Worm (Caenorhabditis elegans) whole organism, L1 larva: ENCODE measurements around the gene Y42H9AR.1.

Source experiments
- C04F5.9 ChIP-seq: sonication (generic microtip); optimal IDR thresholded peaks from 2 replicates; lab custom pipeline; 2016; ENCODE audit warnings: missing genetic modification characterization, missing compliant biosample characterization
- C16A3.4 ChIP-seq: fragments of 150-350 bp; optimal IDR thresholded peaks from 2 replicates; lab custom pipeline; 2014; ENCODE audit warnings: missing biosample characterization, missing genetic modification characterization
- F16B12.6 ChIP-seq: fragments of 150-350 bp; optimal IDR thresholded peaks from 2 replicates; lab custom pipeline; 2014; ENCODE audit warnings: missing biosample characterization, missing genetic modification characterization
- alr-1 ChIP-seq: fragments of 200-800 bp; sonication (Bioruptor generic); optimal IDR thresholded peaks from 2 replicates; lab custom pipeline; 2018; ENCODE audit warnings: borderline replicate concordance, mild to moderate bottlenecking, missing genetic modification characterization, missing compliant biosample characterization
- blmp-1 ChIP-seq: fragments of 150-350 bp; optimal IDR thresholded peaks from 2 replicates; lab custom pipeline; 2014; ENCODE audit warnings: missing biosample characterization, missing genetic modification characterization
- ceh-63 ChIP-seq: fragments of 200-800 bp; sonication (Bioruptor generic); optimal IDR thresholded peaks from 2 replicates; lab custom pipeline; 2018; ENCODE audit warnings: mild to moderate bottlenecking, missing genetic modification characterization, missing compliant biosample characterization
- ceh-88 ChIP-seq: fragments of 200-800 bp; sonication (Bioruptor generic); IDR thresholded peaks from 2 replicates; pipeline ENCODE4 v1.3.6; 2022; ENCODE audit warnings: missing genetic modification characterization, missing compliant biosample characterization
- ceh-90 ChIP-seq: sonication (generic microtip); optimal IDR thresholded peaks from 2 replicates; lab custom pipeline; 2016; ENCODE audit warnings: missing genetic modification characterization, missing compliant biosample characterization
- ces-1 ChIP-seq: fragments of 150-350 bp; optimal IDR thresholded peaks from 2 replicates; lab custom pipeline; 2014; ENCODE audit warnings: missing biosample characterization, missing genetic modification reagents, missing genetic modification characterization
- dpl-1 ChIP-seq, 3 experiments: fragments of 150-350 bp in 2 of 3; sonication (generic microtip) in 1 of 3; optimal IDR thresholded peaks; 2 replicates each; lab custom pipeline; 2014 to 2017; ENCODE audit warnings: missing biosample characterization in 3 of 3, missing genetic modification characterization in 3 of 3, missing genetic modification reagents in 3 of 3
- dsc-1 ChIP-seq: sonication (generic microtip); optimal IDR thresholded peaks from 2 replicates; lab custom pipeline; 2016; ENCODE audit warnings: mild to moderate bottlenecking, missing genetic modification characterization, missing compliant biosample characterization
- elt-2 ChIP-seq: sonication (generic microtip); optimal IDR thresholded peaks from 2 replicates; lab custom pipeline; 2016; ENCODE audit warnings: missing genetic modification characterization, mild to moderate bottlenecking, inconsistent platforms, missing compliant biosample characterization, missing genetic modification reagents
- fkh-10 ChIP-seq: sonication (generic microtip); optimal IDR thresholded peaks from 2 replicates; lab custom pipeline; 2017; ENCODE audit warnings: missing biosample characterization, missing genetic modification reagents, missing genetic modification characterization
- fkh-4 ChIP-seq: sonication (generic microtip); optimal IDR thresholded peaks from 2 replicates; lab custom pipeline; 2016; ENCODE audit warnings: missing compliant biosample characterization, missing genetic modification characterization, borderline replicate concordance
- fkh-8 ChIP-seq: sonication (generic microtip); optimal IDR thresholded peaks from 2 replicates; lab custom pipeline; 2016; ENCODE audit warnings: mild to moderate bottlenecking, missing genetic modification characterization, missing compliant biosample characterization
- fos-1 ChIP-seq: fragments of 150-350 bp; optimal IDR thresholded peaks from 2 replicates; lab custom pipeline; 2014; ENCODE audit warnings: missing biosample characterization, missing genetic modification characterization
- grh-1 ChIP-seq: fragments of 200-800 bp; sonication (Bioruptor generic); IDR thresholded peaks from 2 replicates; pipeline ENCODE4 v1.3.6; 2022; ENCODE audit warnings: missing genetic modification reagents, missing genetic modification characterization, missing compliant biosample characterization
- hpl-2 ChIP-seq: fragments of 150-350 bp; optimal IDR thresholded peaks from 2 replicates; lab custom pipeline; 2014; ENCODE audit warnings: missing biosample characterization, missing genetic modification reagents, missing genetic modification characterization
- jun-1 ChIP-seq: fragments of 150-350 bp; optimal IDR thresholded peaks from 2 replicates; lab custom pipeline; 2014; ENCODE audit warnings: missing biosample characterization, missing genetic modification reagents, missing genetic modification characterization
- lin-13 ChIP-seq: fragments of 150-350 bp; optimal IDR thresholded peaks from 2 replicates; lab custom pipeline; 2014; ENCODE audit warnings: missing biosample characterization, missing genetic modification reagents, missing genetic modification characterization
- lin-15B ChIP-seq: fragments of 150-350 bp; sonication (generic microtip); optimal IDR thresholded peaks from 3 replicates; lab custom pipeline; 2014; ENCODE audit warnings: missing biosample characterization, missing genetic modification characterization
- lin-35 ChIP-seq, 2 experiments: fragments of 150-350 bp; optimal IDR thresholded peaks; 2 replicates each; lab custom pipeline; 2014; ENCODE audit warnings: missing biosample characterization in 2 of 2, missing genetic modification characterization in 2 of 2, missing genetic modification reagents in 2 of 2
- lin-39 ChIP-seq: fragments of 150-350 bp; optimal IDR thresholded peaks from 2 replicates; lab custom pipeline; 2014; ENCODE audit warnings: missing biosample characterization, missing genetic modification reagents, missing genetic modification characterization
- lir-3 ChIP-seq: sonication (generic microtip); optimal IDR thresholded peaks from 2 replicates; lab custom pipeline; 2016; ENCODE audit warnings: mild to moderate bottlenecking, missing genetic modification characterization, moderate library complexity, missing compliant biosample characterization; ENCODE audit not compliant: poor library complexity
- lsy-2 ChIP-seq, 2 experiments: fragments of 150-350 bp; optimal IDR thresholded peaks; 2 replicates each; lab custom pipeline; 2014; ENCODE audit warnings: missing biosample characterization in 2 of 2, missing genetic modification characterization in 2 of 2
- mab-9 ChIP-seq: fragments of 200-800 bp; sonication (Bioruptor generic); IDR thresholded peaks from 2 replicates; pipeline ENCODE4 v1.3.6; 2022; ENCODE audit warnings: missing genetic modification reagents, missing genetic modification characterization, missing compliant biosample characterization
- nhr-11 ChIP-seq: fragments of 150-350 bp; optimal IDR thresholded peaks from 2 replicates; lab custom pipeline; 2014; ENCODE audit warnings: missing biosample characterization, missing genetic modification characterization
- nhr-19 ChIP-seq: fragments of 200-800 bp; sonication (Bioruptor generic); conservative IDR thresholded peaks from 2 replicates; pipeline ENCODE4 v1.3.6; 2022; ENCODE audit warnings: missing genetic modification characterization, missing compliant biosample characterization
- nhr-20 ChIP-seq: sonication (generic microtip); optimal IDR thresholded peaks from 2 replicates; lab custom pipeline; 2016; ENCODE audit warnings: mild to moderate bottlenecking, missing genetic modification characterization, missing compliant biosample characterization
- nhr-237 ChIP-seq: fragments of 150-350 bp; optimal IDR thresholded peaks from 2 replicates; lab custom pipeline; 2014; ENCODE audit warnings: missing biosample characterization, missing genetic modification characterization
- nhr-47 ChIP-seq: sonication (generic microtip); optimal IDR thresholded peaks from 2 replicates; lab custom pipeline; 2016; ENCODE audit warnings: mild to moderate bottlenecking, missing genetic modification characterization, moderate library complexity, missing compliant biosample characterization
- nhr-71 ChIP-seq: sonication (generic microtip); optimal IDR thresholded peaks from 2 replicates; lab custom pipeline; 2016; ENCODE audit warnings: mild to moderate bottlenecking, missing genetic modification characterization, moderate library complexity, missing compliant biosample characterization
- nhr-76 ChIP-seq: sonication (generic microtip); optimal IDR thresholded peaks from 2 replicates; lab custom pipeline; 2017; ENCODE audit warnings: missing biosample characterization, missing genetic modification characterization
- nhr-84 ChIP-seq: sonication (generic microtip); optimal IDR thresholded peaks from 2 replicates; lab custom pipeline; 2017; ENCODE audit warnings: missing biosample characterization, missing genetic modification characterization
- nhr-85 ChIP-seq: sonication (generic microtip); peaks from one replicate; lab custom pipeline; 2016; ENCODE audit warnings: missing genetic modification characterization, inconsistent platforms, missing compliant biosample characterization
- pag-3 ChIP-seq: sonication (generic microtip); optimal IDR thresholded peaks from 2 replicates; lab custom pipeline; 2017; ENCODE audit warnings: missing genetic modification characterization, mild to moderate bottlenecking, missing compliant biosample characterization, antibody characterized with exemption, borderline replicate concordance; ENCODE audit not compliant: insufficient read depth
- rnt-1 ChIP-seq: sonication (generic microtip); optimal IDR thresholded peaks from 2 replicates; lab custom pipeline; 2016; ENCODE audit warnings: mild to moderate bottlenecking, missing genetic modification characterization, moderate library complexity, missing compliant biosample characterization
- skn-1 ChIP-seq: fragments of 150-350 bp; optimal IDR thresholded peaks from 2 replicates; lab custom pipeline; 2014; ENCODE audit warnings: missing biosample characterization, missing genetic modification characterization
- snu-23 ChIP-seq: sonication (generic microtip); optimal IDR thresholded peaks from 2 replicates; lab custom pipeline; 2016; ENCODE audit warnings: missing genetic modification characterization, missing compliant biosample characterization
- sox-4 ChIP-seq: sonication (generic microtip); optimal IDR thresholded peaks from 2 replicates; lab custom pipeline; 2016; ENCODE audit warnings: missing genetic modification characterization, missing compliant biosample characterization
- tbx-2 ChIP-seq: sonication (generic microtip); optimal IDR thresholded peaks from 2 replicates; lab custom pipeline; 2016; ENCODE audit warnings: missing genetic modification characterization, missing compliant biosample characterization
- tlp-1 ChIP-seq: fragments of 150-350 bp; optimal IDR thresholded peaks from 2 replicates; lab custom pipeline; 2014; ENCODE audit warnings: missing biosample characterization, missing genetic modification characterization
- unc-30 ChIP-seq: sonication (generic microtip); optimal IDR thresholded peaks from 2 replicates; lab custom pipeline; 2017; ENCODE audit warnings: missing biosample characterization, missing genetic modification characterization
- unc-62 ChIP-seq: fragments of 150-350 bp; optimal IDR thresholded peaks from 2 replicates; lab custom pipeline; 2014; ENCODE audit warnings: missing biosample characterization, missing genetic modification reagents, missing genetic modification characterization
- vab-15 ChIP-seq: sonication (generic microtip); optimal IDR thresholded peaks from 2 replicates; lab custom pipeline; 2017; ENCODE audit warnings: missing genotype, mild to moderate bottlenecking, missing genetic modification characterization, missing compliant biosample characterization
- xbp-1 ChIP-seq: sonication (generic microtip); optimal IDR thresholded peaks from 2 replicates; lab custom pipeline; 2016; ENCODE audit warnings: missing genetic modification characterization, missing compliant biosample characterization
- zag-1 ChIP-seq: fragments of 150-350 bp; optimal IDR thresholded peaks from 2 replicates; lab custom pipeline; 2014; ENCODE audit warnings: missing biosample characterization, missing genetic modification characterization
- zip-4 ChIP-seq: fragments of 200-800 bp; sonication (Bioruptor generic); optimal IDR thresholded peaks from 2 replicates; lab custom pipeline; 2018; ENCODE audit warnings: mild to moderate bottlenecking, missing genetic modification characterization, moderate library complexity, missing compliant biosample characterization
- ztf-11 ChIP-seq, 2 experiments: sonication (generic microtip); optimal IDR thresholded peaks; 2 replicates each; lab custom pipeline; 2016 to 2017; ENCODE audit warnings: missing genetic modification characterization in 2 of 2, missing biosample characterization in 1 of 2, missing compliant biosample characterization in 1 of 2

The Y42H9AR.1 gene

DNA sequence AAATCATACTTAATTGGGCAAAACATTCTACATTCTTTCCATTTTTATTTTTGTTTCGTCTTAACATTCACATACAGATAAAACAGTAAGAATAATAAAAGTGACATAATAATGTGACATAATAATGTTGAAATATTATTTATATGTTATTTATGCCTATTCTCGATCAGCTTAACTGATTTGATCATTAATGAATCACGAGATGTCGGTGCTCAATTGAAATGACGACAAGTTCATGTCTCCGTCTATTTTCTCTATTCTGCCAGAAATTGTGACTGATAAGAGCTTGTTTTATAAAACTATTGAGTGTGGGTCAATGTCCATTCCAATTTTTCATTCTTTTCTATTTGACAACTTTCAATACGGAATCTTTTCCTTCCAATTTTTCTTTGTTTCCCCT lies 38.5 kb downstream of the Y42H9AR.1 start:
- TF ChIP-seq grh-1 = no peak
- no peak for TF ChIP-seq fkh-4
- no peak for TF ChIP-seq C16A3.4 (tag; lab: Kevin White, UChicago)
- TF ChIP-seq fkh-8 (tag; lab: Kevin White, UChicago) = no peak
- no peak for TF ChIP-seq nhr-11 (tag; lab: Kevin White, UChicago)
- TF ChIP-seq mab-9 (GFP tag; lab: Robert Waterston, UW) = no peak
- TF ChIP-seq ceh-88 = no peak
- TF ChIP-seq vab-15 (tag; lab: Kevin White, UChicago) = no peak
- TF ChIP-seq nhr-19 = peak; percentile 10; the same call in 1 of the 2 replicates
- no peak for TF ChIP-seq snu-23 (GFP tag; lab: Kevin White, UChicago)
- no peak for TF ChIP-seq ces-1 (GFP tag; lab: Kevin White, UChicago)
- no peak for TF ChIP-seq fkh-10 (GFP tag; lab: Kevin White, UChicago)
- TF ChIP-seq jun-1 (tag; lab: Kevin White, UChicago) = peak; percentile 24
- TF ChIP-seq lsy-2 (tag; optimal IDR thresholded peaks at IDR 0.05; lab: Kevin White, UChicago) = peak in 1 of 2 experiments; percentile 3
- TF ChIP-seq fos-1 = no peak
- TF ChIP-seq skn-1 (tag; lab: Kevin White, UChicago) = no peak
- peak; percentile 83 for TF ChIP-seq elt-2 (tag; lab: Kevin White, UChicago)
- no peak for TF ChIP-seq zip-4 (GFP tag; lab: Kevin White, UChicago)
- no peak for TF ChIP-seq alr-1 (tag; lab: Kevin White, UChicago)
- no peak for TF ChIP-seq dpl-1 (GFP tag; optimal IDR thresholded peaks at IDR 0.05; lab: Kevin White, UChicago)
- no peak for TF ChIP-seq ztf-11 (tag; optimal IDR thresholded peaks at IDR 0.05; lab: Kevin White, UChicago)
- TF ChIP-seq nhr-237 = no peak
- peak; percentile 18 for TF ChIP-seq dsc-1 (tag; lab: Kevin White, UChicago)
- no peak for TF ChIP-seq F16B12.6
- no peak for TF ChIP-seq lin-39
- TF ChIP-seq nhr-85 (tag; lab: Kevin White, UChicago) = no peak
- no peak for TF ChIP-seq pag-3 (tag; lab: Kevin White, UChicago)
- no peak for TF ChIP-seq lir-3 (tag; lab: Kevin White, UChicago)
- TF ChIP-seq zag-1 (tag; lab: Kevin White, UChicago) = no peak
- no peak for TF ChIP-seq hpl-2 (GFP tag; lab: Kevin White, UChicago)
- no peak for TF ChIP-seq sox-4 (tag; lab: Kevin White, UChicago)
- no peak for TF ChIP-seq lin-15B
- TF ChIP-seq ceh-63 (GFP tag; lab: Kevin White, UChicago) = no peak
- TF ChIP-seq lin-13 (GFP tag; lab: Kevin White, UChicago) = no peak
- TF ChIP-seq ceh-90 = no peak
- no peak for TF ChIP-seq nhr-84 (tag; lab: Kevin White, UChicago)
- TF ChIP-seq xbp-1 (tag; lab: Kevin White, UChicago) = no peak
- no peak for TF ChIP-seq nhr-76 (tag; lab: Kevin White, UChicago)
- TF ChIP-seq blmp-1 (tag; lab: Kevin White, UChicago) = no peak
- TF ChIP-seq tlp-1 = no peak
- no peak for TF ChIP-seq rnt-1 (tag; lab: Kevin White, UChicago)
- no peak for TF ChIP-seq C04F5.9 (tag; lab: Kevin White, UChicago)
- TF ChIP-seq nhr-71 (tag; lab: Kevin White, UChicago) = peak; percentile 32
- TF ChIP-seq nhr-20 (tag; lab: Kevin White, UChicago) = peak; percentile 24
- no peak for TF ChIP-seq tbx-2
- TF ChIP-seq nhr-47 (tag; lab: Kevin White, UChicago) = no peak
- TF ChIP-seq unc-62 (GFP tag; lab: Kevin White, UChicago) = no peak
- TF ChIP-seq lin-35 (GFP tag; optimal IDR thresholded peaks at IDR 0.05; lab: Kevin White, UChicago) = peak in 1 of 2 experiments; percentile 35
- no peak for TF ChIP-seq unc-30
